Fruit fly (Drosophila melanogaster) whole organism, embryonic: ENCODE data around the gene drl.

Source experiments
- Awh ChIP-seq: fragments of 200-800 bp; sonication (Bioruptor generic); IDR thresholded peaks from 2 replicates; pipeline ENCODE4, ENCODE4 v1.3.6; 2022; ENCODE audit warnings: missing biosample characterization, missing genetic modification characterization
- Bgb ChIP-seq: fragments of 200-800 bp; sonication (Bioruptor generic); IDR thresholded peaks from 2 replicates; pipeline ENCODE4 v1.3.6; 2022; ENCODE audit warnings: missing biosample characterization, missing genetic modification characterization; ENCODE audit not compliant: partially characterized antibody
- CG10147 ChIP-seq: fragments of 200-800 bp; sonication (Bioruptor generic); optimal IDR thresholded peaks from 2 replicates; lab custom pipeline; 2019; ENCODE audit warnings: missing biosample characterization, mild to moderate bottlenecking, missing genetic modification characterization, moderate library complexity
- CG11398 ChIP-seq: fragments of 200-800 bp; sonication (Bioruptor generic); optimal IDR thresholded peaks from 2 replicates; lab custom pipeline; 2016; ENCODE audit warnings: missing biosample characterization, missing genetic modification characterization
- CG12071 ChIP-seq: fragments of 200-800 bp; sonication (Bioruptor generic); optimal IDR thresholded peaks from 3 replicates; lab custom pipeline; 2018; ENCODE audit warnings: missing biosample characterization, mild to moderate bottlenecking, missing genetic modification characterization
- CG12236 ChIP-seq: fragments of 200-800 bp; sonication (Bioruptor generic); optimal IDR thresholded peaks from 2 replicates; lab custom pipeline; 2016; ENCODE audit warnings: missing biosample characterization, missing genetic modification characterization
- CG13296 ChIP-seq: fragments of 200-800 bp; sonication (Bioruptor generic); optimal IDR thresholded peaks from 3 replicates; lab custom pipeline; 2018; ENCODE audit warnings: missing biosample characterization, mild to moderate bottlenecking, missing genetic modification characterization
- CG13424 ChIP-seq: fragments of 200-800 bp; sonication (Bioruptor generic); optimal IDR thresholded peaks from 2 replicates; lab custom pipeline; 2019; ENCODE audit warnings: missing biosample characterization, mild to moderate bottlenecking, missing genetic modification characterization, moderate library complexity
- CG13775 ChIP-seq: fragments of 200-800 bp; sonication (Bioruptor generic); optimal IDR thresholded peaks from 3 replicates; lab custom pipeline; 2017; ENCODE audit warnings: missing biosample characterization, mild to moderate bottlenecking, missing genetic modification characterization
- CG15601 ChIP-seq: fragments of 200-800 bp; sonication (Bioruptor generic); optimal IDR thresholded peaks from 3 replicates; lab custom pipeline; 2019; ENCODE audit warnings: missing biosample characterization, mild to moderate bottlenecking, missing genetic modification characterization, moderate library complexity
- CG16813 ChIP-seq: fragments of 200-800 bp; sonication (Bioruptor generic); IDR thresholded peaks from 3 replicates; pipeline ENCODE4 v1.3.6; 2022; ENCODE audit warnings: missing biosample characterization, missing genetic modification characterization; ENCODE audit not compliant: partially characterized antibody
- CG2129 ChIP-seq: fragments of 200-800 bp; sonication (Bioruptor generic); IDR thresholded peaks from 2 replicates; pipeline ENCODE4 v1.3.6; 2022; ENCODE audit warnings: missing biosample characterization, missing genetic modification characterization; ENCODE audit not compliant: partially characterized antibody
- CG34376 ChIP-seq: fragments of 200-800 bp; sonication (Bioruptor generic); optimal IDR thresholded peaks from 2 replicates; lab custom pipeline; 2018; ENCODE audit warnings: missing biosample characterization, mild to moderate bottlenecking, missing genetic modification characterization
- CG5180 ChIP-seq: fragments of 200-800 bp; sonication (Bioruptor generic); optimal IDR thresholded peaks from 3 replicates; lab custom pipeline; 2017; ENCODE audit warnings: missing biosample characterization, missing genetic modification characterization, mild to moderate bottlenecking, moderate library complexity, missing genetic modification reagents
- CG6791 ChIP-seq: fragments of 200-800 bp; sonication (Bioruptor generic); IDR thresholded peaks from 3 replicates; pipeline ENCODE4 v1.3.6; 2022; ENCODE audit warnings: missing biosample characterization, missing genetic modification characterization; ENCODE audit not compliant: partially characterized antibody
- CG7271 ChIP-seq: fragments of 200-800 bp; sonication (Bioruptor generic); optimal IDR thresholded peaks from 2 replicates; lab custom pipeline; 2018; ENCODE audit warnings: missing biosample characterization, mild to moderate bottlenecking, missing genetic modification characterization, moderate library complexity
- CG7372 ChIP-seq: fragments of 200-800 bp; sonication (Bioruptor generic); IDR thresholded peaks from 2 replicates; pipeline ENCODE4 v1.3.6; 2022; ENCODE audit warnings: missing biosample characterization, missing genetic modification characterization
- CG7745 ChIP-seq: fragments of 200-800 bp; sonication (Bioruptor generic); optimal IDR thresholded peaks from 2 replicates; lab custom pipeline; 2018; ENCODE audit warnings: missing biosample characterization, mild to moderate bottlenecking, missing genetic modification characterization, moderate library complexity
- CG8359 ChIP-seq: fragments of 200-800 bp; sonication (Bioruptor generic); optimal IDR thresholded peaks from 2 replicates; lab custom pipeline; 2017; ENCODE audit warnings: missing biosample characterization, mild to moderate bottlenecking, missing genetic modification characterization, borderline replicate concordance
- Fer1 ChIP-seq: fragments of 200-800 bp; sonication (Bioruptor generic); optimal IDR thresholded peaks from 2 replicates; lab custom pipeline; 2017; ENCODE audit warnings: missing biosample characterization, mild to moderate bottlenecking, missing genetic modification characterization
- Kr ChIP-seq: fragments of 200-800 bp; sonication (Bioruptor generic); optimal IDR thresholded peaks from 2 replicates; lab custom pipeline; 2017; ENCODE audit warnings: missing biosample characterization, mild to moderate bottlenecking, missing genetic modification characterization
- NfI ChIP-seq: fragments of 200-800 bp; sonication (Bioruptor generic); optimal IDR thresholded peaks from 3 replicates; lab custom pipeline; 2018; ENCODE audit warnings: missing biosample characterization, mild to moderate bottlenecking, missing genetic modification characterization, moderate library complexity
- Opbp ChIP-seq: fragments of 200-800 bp; sonication (Bioruptor generic); IDR thresholded peaks from 3 replicates; pipeline ENCODE4 v1.3.6; 2022; ENCODE audit warnings: missing biosample characterization, missing genetic modification characterization; ENCODE audit not compliant: partially characterized antibody
- Ravus ChIP-seq: fragments of 200-800 bp; sonication (Bioruptor generic); IDR thresholded peaks from 2 replicates; pipeline ENCODE4 v1.3.6; 2022; ENCODE audit warnings: missing biosample characterization, missing genetic modification characterization
- Side ChIP-seq: fragments of 200-800 bp; sonication (Bioruptor generic); optimal IDR thresholded peaks from 2 replicates; lab custom pipeline; 2016; ENCODE audit warnings: missing biosample characterization, missing genetic modification characterization
- Xrp1 ChIP-seq: fragments of 200-800 bp; sonication (Bioruptor generic); IDR thresholded peaks from 2 replicates; pipeline ENCODE4 v1.3.6; 2022; ENCODE audit warnings: missing biosample characterization, missing genetic modification characterization
- YL-1 ChIP-seq: fragments of 200-800 bp; sonication (Bioruptor generic); optimal IDR thresholded peaks from 3 replicates; lab custom pipeline; 2017; ENCODE audit warnings: missing biosample characterization, mild to moderate bottlenecking, missing genetic modification characterization
- ase ChIP-seq: fragments of 200-800 bp; sonication (Bioruptor generic); IDR thresholded peaks from 3 replicates; pipeline ENCODE4 v1.3.6; 2022; ENCODE audit warnings: missing biosample characterization, missing genetic modification characterization
- ash1 ChIP-seq: fragments of 200-800 bp; sonication (Bioruptor generic); optimal IDR thresholded peaks from 2 replicates; lab custom pipeline; 2018; ENCODE audit warnings: missing biosample characterization, mild to moderate bottlenecking, missing genetic modification characterization
- ato ChIP-seq: fragments of 200-800 bp; sonication (Bioruptor generic); IDR thresholded peaks from 2 replicates; pipeline ENCODE4 v1.3.6; 2022; ENCODE audit warnings: missing biosample characterization, missing genetic modification characterization; ENCODE audit not compliant: partially characterized antibody
- bbx ChIP-seq: fragments of 200-800 bp; sonication (Bioruptor generic); IDR thresholded peaks from 2 replicates; pipeline ENCODE4 v1.3.6; 2022; ENCODE audit warnings: missing biosample characterization, missing genetic modification characterization; ENCODE audit not compliant: partially characterized antibody
- crol ChIP-seq: fragments of 200-800 bp; sonication (Bioruptor generic); IDR thresholded peaks from 2 replicates; pipeline ENCODE4 v1.3.6; 2022; ENCODE audit warnings: missing biosample characterization, missing genetic modification characterization
- fd102C ChIP-seq: fragments of 200-800 bp; sonication (Bioruptor generic); optimal IDR thresholded peaks from 2 replicates; lab custom pipeline; 2018; ENCODE audit warnings: missing biosample characterization, mild to moderate bottlenecking, missing genetic modification characterization, moderate library complexity
- insv ChIP-seq, 2 experiments: fragments of 200-800 bp; sonication (Bioruptor generic); optimal IDR thresholded peaks; 3 replicates each; lab custom pipeline; 2016 to 2018; ENCODE audit warnings: missing biosample characterization in 2 of 2, missing genetic modification characterization in 2 of 2
- jing ChIP-seq: fragments of 200-800 bp; sonication (Bioruptor generic); optimal IDR thresholded peaks from 2 replicates; lab custom pipeline; 2018; ENCODE audit warnings: missing biosample characterization, mild to moderate bottlenecking, missing genetic modification characterization
- kah ChIP-seq: fragments of 200-800 bp; sonication (Bioruptor generic); optimal IDR thresholded peaks from 2 replicates; lab custom pipeline; 2018; ENCODE audit warnings: missing biosample characterization, mild to moderate bottlenecking, missing genetic modification characterization
- knrl ChIP-seq: fragments of 200-800 bp; sonication (Bioruptor generic); IDR thresholded peaks from 3 replicates; pipeline ENCODE4 v1.3.6; 2022; ENCODE audit warnings: missing biosample characterization, missing genetic modification characterization; ENCODE audit not compliant: partially characterized antibody
- lilli ChIP-seq: fragments of 200-800 bp; sonication (Bioruptor generic); optimal IDR thresholded peaks from 3 replicates; lab custom pipeline; 2016; ENCODE audit warnings: missing biosample characterization, missing genetic modification characterization
- maf-S ChIP-seq: fragments of 200-800 bp; sonication (Bioruptor generic); optimal IDR thresholded peaks from 2 replicates; lab custom pipeline; 2016; ENCODE audit warnings: missing biosample characterization, missing genetic modification characterization
- nerfin-1 ChIP-seq: fragments of 200-800 bp; sonication (Bioruptor generic); optimal IDR thresholded peaks from 3 replicates; lab custom pipeline; 2019; ENCODE audit warnings: missing biosample characterization, mild to moderate bottlenecking, missing genetic modification characterization, moderate library complexity
- nmo ChIP-seq: fragments of 200-800 bp; sonication (Bioruptor generic); optimal IDR thresholded peaks from 2 replicates; lab custom pipeline; 2018; ENCODE audit warnings: missing biosample characterization, mild to moderate bottlenecking, missing genetic modification characterization, moderate library complexity
- pan ChIP-seq, 4 experiments: fragments of >200 bp in 3 of 4; fragments of 200-800 bp in 1 of 4; sonication (Bioruptor generic) in 1 of 4; optimal IDR thresholded peaks in 3 of 4; IDR thresholded peaks in 1 of 4; 2 replicates each; pipeline versions ENCODE4 v1.3.6 to Lab custom; 2017 to 2022; ENCODE audit warnings: missing biosample characterization in 2 of 4, missing genetic modification characterization in 2 of 4, mixed read lengths in 1 of 4
- pfk ChIP-seq: fragments of 200-800 bp; sonication (Bioruptor generic); optimal IDR thresholded peaks from 2 replicates; lab custom pipeline; 2018; ENCODE audit warnings: missing biosample characterization, mild to moderate bottlenecking, missing genetic modification characterization, moderate library complexity
- salm ChIP-seq: fragments of 200-800 bp; sonication (Bioruptor generic); optimal IDR thresholded peaks from 2 replicates; lab custom pipeline; 2018; ENCODE audit warnings: missing biosample characterization, mild to moderate bottlenecking, missing genetic modification characterization
- sob ChIP-seq: fragments of 200-800 bp; sonication (Bioruptor generic); IDR thresholded peaks from 2 replicates; pipeline ENCODE4 v1.3.6; 2022; ENCODE audit warnings: missing biosample characterization, missing genetic modification characterization
- stc ChIP-seq: fragments of 200-800 bp; sonication (Bioruptor generic); IDR thresholded peaks from 2 replicates; pipeline ENCODE4 v1.3.6; 2022; ENCODE audit warnings: missing biosample characterization, missing genetic modification characterization
- stwl ChIP-seq: fragments of 200-800 bp; sonication (Bioruptor generic); optimal IDR thresholded peaks from 3 replicates; lab custom pipeline; 2018; ENCODE audit warnings: missing biosample characterization, mild to moderate bottlenecking, missing genetic modification characterization, moderate library complexity

Gene drl

DNA sequence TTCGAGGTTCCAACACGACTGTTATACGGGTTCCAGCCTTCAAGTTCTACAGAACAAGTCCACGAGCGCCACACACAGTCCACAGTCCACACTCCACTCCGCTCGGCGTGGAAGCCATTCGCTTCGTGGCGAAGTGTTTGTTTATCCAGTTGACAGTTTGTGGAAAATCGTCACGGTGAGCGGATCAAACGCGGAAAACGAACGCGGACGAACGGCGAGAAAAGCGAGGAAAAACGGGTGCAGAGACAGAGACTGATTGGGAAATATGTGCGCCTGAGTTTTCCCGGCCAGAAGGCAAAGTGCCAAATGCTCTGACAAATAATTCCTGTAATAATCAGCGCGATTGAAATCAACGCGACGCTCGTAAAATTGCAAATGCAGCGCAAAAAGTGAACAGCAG, at the start of gene drl (continued):
- TF ChIP-seq CG7372 (GFP tag; lab: Robert Waterston, UW), result no peak
- peak; percentile 46; the same call in 1 of the 3 replicates for TF ChIP-seq knrl (GFP tag; lab: Robert Waterston, UW)
- peak; percentile 41; the same call in 1 of the 2 replicates for TF ChIP-seq Xrp1 (GFP tag; lab: Robert Waterston, UW)
- peak; percentile 27 for TF ChIP-seq salm
- TF ChIP-seq CG2129 (GFP tag; lab: Robert Waterston, UW), result no peak
- TF ChIP-seq jing (GFP tag; lab: Kevin White, UChicago), result peak; percentile 43
- peak; percentile 7 for TF ChIP-seq CG13775 (GFP tag; lab: Kevin White, UChicago)
- TF ChIP-seq CG15601 (tag; lab: Kevin White, UChicago), result peak; percentile 9
- TF ChIP-seq stc (GFP tag; lab: Robert Waterston, UW), result peak; percentile 52; the same call in 1 of the 2 replicates
- TF ChIP-seq kah (GFP tag; lab: Kevin White, UChicago), result peak; percentile 55
- TF ChIP-seq nerfin-1 (tag; lab: Kevin White, UChicago), result peak; percentile 76
- no peak for TF ChIP-seq YL-1 (GFP tag; lab: Kevin White, UChicago)
- no peak for TF ChIP-seq Ravus (GFP tag; lab: Robert Waterston, UW)
- 0 out of 3 replicates have a peak, but pooled peaks have one; percentile 44 for TF ChIP-seq ase (GFP tag; lab: Robert Waterston, UW)
- peak; percentile 60 for TF ChIP-seq ato (GFP tag; lab: Robert Waterston, UW)
- peak; percentile 64; the same call in 1 of the 3 replicates for TF ChIP-seq Opbp (GFP tag; lab: Robert Waterston, UW)
- TF ChIP-seq CG12236 (GFP tag; lab: Kevin White, UChicago), result no peak
- TF ChIP-seq CG7271 (tag; lab: Kevin White, UChicago), result peak; percentile 34
- TF ChIP-seq CG8359 (GFP tag; lab: Kevin White, UChicago), result peak; percentile 8
- TF ChIP-seq maf-S (GFP tag; lab: Kevin White, UChicago), result peak; percentile 10
- peak; percentile 47 for TF ChIP-seq Kr (GFP tag; lab: Kevin White, UChicago)
- peak; percentile 6 for TF ChIP-seq fd102C (GFP tag; lab: Kevin White, UChicago)
- peak; percentile 44 for TF ChIP-seq CG10147 (GFP tag; lab: Kevin White, UChicago)
- peak in 1 of 2 experiments; percentile 58 for TF ChIP-seq insv (GFP tag; optimal IDR thresholded peaks at IDR 0.05; lab: Kevin White, UChicago)
- peak; percentile 42; the same call in 1 of the 2 replicates for TF ChIP-seq sob
- no peak for TF ChIP-seq pan (optimal IDR thresholded peaks at IDR 0.05; lab: Kevin White, UChicago)
- no peak for TF ChIP-seq pan (GFP tag; optimal IDR thresholded peaks at IDR 0.05 in 1 of 2, IDR thresholded peaks at IDR 0.05 in 1 of 2)
- TF ChIP-seq Awh (GFP tag; lab: Robert Waterston, UW), result peak; percentile 43; the same call in 1 of the 2 replicates
- peak; percentile 75; the same call in 1 of the 2 replicates for TF ChIP-seq Bgb (GFP tag; lab: Robert Waterston, UW)
- TF ChIP-seq CG6791 (GFP tag; lab: Robert Waterston, UW), result peak; percentile 57; the same call in 1 of the 3 replicates
- TF ChIP-seq stwl (tag; lab: Kevin White, UChicago), result peak; percentile 10
- TF ChIP-seq CG11398 (GFP tag; lab: Kevin White, UChicago), result peak; percentile 52
- peak; percentile 4 for TF ChIP-seq lilli (GFP tag; lab: Kevin White, UChicago)
- TF ChIP-seq Side (GFP tag; lab: Kevin White, UChicago), result peak; percentile 25
- peak; percentile 99 for TF ChIP-seq CG5180 (GFP tag; lab: Kevin White, UChicago)
- TF ChIP-seq CG16813 (GFP tag; lab: Robert Waterston, UW), result 0 out of 3 replicates have a peak, but pooled peaks have one; percentile 8
- TF ChIP-seq Fer1 (GFP tag; lab: Kevin White, UChicago), result peak; percentile 72
- TF ChIP-seq nmo (GFP tag; lab: Kevin White, UChicago), result no peak
- TF ChIP-seq pfk (GFP tag; lab: Kevin White, UChicago), result peak; percentile 49
- TF ChIP-seq crol (GFP tag; lab: Robert Waterston, UW), result 0 out of 2 replicates have a peak, but pooled peaks have one; percentile 28
- peak; percentile 7 for TF ChIP-seq CG7745 (tag; lab: Kevin White, UChicago)
- peak; percentile 41 for TF ChIP-seq NfI (GFP tag; lab: Kevin White, UChicago)
- peak; percentile 39 for TF ChIP-seq CG13296 (GFP tag; lab: Kevin White, UChicago)
- TF ChIP-seq CG12071, result peak; percentile 72
- no peak for TF ChIP-seq CG13424
- TF ChIP-seq bbx (GFP tag; lab: Robert Waterston, UW), result peak; percentile 71
- peak; percentile 72 for TF ChIP-seq ash1 (GFP tag; lab: Kevin White, UChicago)
- peak; percentile 53 for TF ChIP-seq CG34376 (GFP tag; lab: Kevin White, UChicago)
